Worm (Caenorhabditis elegans) whole organism, L1 larva: ENCODE measurements around the gene srz-70.

Experiments
- C16A3.4 ChIP-seq: fragments of 150-350 bp; optimal IDR thresholded peaks from 2 replicates; lab custom pipeline; 2014; ENCODE audit warnings: missing biosample characterization, missing genetic modification characterization
- C34B4.2 ChIP-seq: sonication (generic microtip); optimal IDR thresholded peaks from 2 replicates; lab custom pipeline; 2017; ENCODE audit warnings: mild to moderate bottlenecking, missing genetic modification characterization, missing compliant biosample characterization
- F16B12.6 ChIP-seq: fragments of 150-350 bp; optimal IDR thresholded peaks from 2 replicates; lab custom pipeline; 2014; ENCODE audit warnings: missing biosample characterization, missing genetic modification characterization
- Y116A8C.19 ChIP-seq: sonication (generic microtip); optimal IDR thresholded peaks from 2 replicates; lab custom pipeline; 2016; ENCODE audit warnings: missing compliant biosample characterization, missing genetic modification characterization, borderline replicate concordance
- aha-1 ChIP-seq: fragments of 150-350 bp; optimal IDR thresholded peaks from 2 replicates; lab custom pipeline; 2014; ENCODE audit warnings: missing biosample characterization, missing genetic modification characterization
- alr-1 ChIP-seq: fragments of 200-800 bp; sonication (Bioruptor generic); optimal IDR thresholded peaks from 2 replicates; lab custom pipeline; 2018; ENCODE audit warnings: borderline replicate concordance, mild to moderate bottlenecking, missing genetic modification characterization, missing compliant biosample characterization
- aly-2 ChIP-seq: fragments of 150-350 bp; optimal IDR thresholded peaks from 2 replicates; lab custom pipeline; 2014; ENCODE audit warnings: missing biosample characterization, missing genetic modification characterization
- ceh-63 ChIP-seq: fragments of 200-800 bp; sonication (Bioruptor generic); optimal IDR thresholded peaks from 2 replicates; lab custom pipeline; 2018; ENCODE audit warnings: mild to moderate bottlenecking, missing genetic modification characterization, missing compliant biosample characterization
- ceh-82 ChIP-seq, 3 experiments: fragments of 150-350 bp in 1 of 3; sonication (generic microtip) in 2 of 3; optimal IDR thresholded peaks; 2 replicates each; lab custom pipeline; 2014 to 2017; ENCODE audit warnings: missing biosample characterization in 3 of 3, missing genetic modification characterization in 3 of 3
- ceh-90 ChIP-seq: sonication (generic microtip); optimal IDR thresholded peaks from 2 replicates; lab custom pipeline; 2016; ENCODE audit warnings: missing genetic modification characterization, missing compliant biosample characterization
- ces-1 ChIP-seq: fragments of 150-350 bp; optimal IDR thresholded peaks from 2 replicates; lab custom pipeline; 2014; ENCODE audit warnings: missing biosample characterization, missing genetic modification reagents, missing genetic modification characterization
- dsc-1 ChIP-seq: sonication (generic microtip); optimal IDR thresholded peaks from 2 replicates; lab custom pipeline; 2016; ENCODE audit warnings: mild to moderate bottlenecking, missing genetic modification characterization, missing compliant biosample characterization
- efl-3 ChIP-seq: fragments of 200-800 bp; sonication (Bioruptor generic); optimal IDR thresholded peaks from 2 replicates; lab custom pipeline; 2018; ENCODE audit warnings: mild to moderate bottlenecking, missing genetic modification characterization, missing compliant biosample characterization
- egl-13 ChIP-seq: sonication (generic microtip); optimal IDR thresholded peaks from 2 replicates; lab custom pipeline; 2016; ENCODE audit warnings: missing genotype, missing genetic modification reagents, missing genetic modification characterization, missing compliant biosample characterization
- elt-3 ChIP-seq, 6 experiments: fragments of 150-350 bp in 1 of 6; sonication (generic microtip); optimal IDR thresholded peaks; 2 replicates each; lab custom pipeline; 2017 to 2018; ENCODE audit warnings: missing biosample characterization in 6 of 6, missing genetic modification characterization in 6 of 6, inconsistent platforms in 1 of 6
- ets-5 ChIP-seq: fragments of 200-800 bp; sonication (Bioruptor generic); IDR thresholded peaks from 2 replicates; pipeline ENCODE4 v1.3.6; 2022; ENCODE audit warnings: missing genetic modification characterization, missing compliant biosample characterization
- fkh-10 ChIP-seq: sonication (generic microtip); optimal IDR thresholded peaks from 2 replicates; lab custom pipeline; 2017; ENCODE audit warnings: missing biosample characterization, missing genetic modification reagents, missing genetic modification characterization
- fkh-4 ChIP-seq: sonication (generic microtip); optimal IDR thresholded peaks from 2 replicates; lab custom pipeline; 2016; ENCODE audit warnings: missing compliant biosample characterization, missing genetic modification characterization, borderline replicate concordance
- fkh-8 ChIP-seq: sonication (generic microtip); optimal IDR thresholded peaks from 2 replicates; lab custom pipeline; 2016; ENCODE audit warnings: mild to moderate bottlenecking, missing genetic modification characterization, missing compliant biosample characterization
- hlh-17 ChIP-seq: fragments of 200-800 bp; sonication (Bioruptor generic); optimal IDR thresholded peaks from 2 replicates; lab custom pipeline; 2018; ENCODE audit warnings: missing genetic modification characterization, mild to moderate bottlenecking, missing compliant biosample characterization, moderate library complexity, borderline replicate concordance
- hpl-2 ChIP-seq: fragments of 150-350 bp; optimal IDR thresholded peaks from 2 replicates; lab custom pipeline; 2014; ENCODE audit warnings: missing biosample characterization, missing genetic modification reagents, missing genetic modification characterization
- isw-1 ChIP-seq: fragments of 200-800 bp; sonication (Bioruptor generic); IDR thresholded peaks from 2 replicates; pipeline ENCODE4 v1.3.6; 2022; ENCODE audit warnings: missing genetic modification characterization, missing compliant biosample characterization
- jun-1 ChIP-seq: fragments of 150-350 bp; optimal IDR thresholded peaks from 2 replicates; lab custom pipeline; 2014; ENCODE audit warnings: missing biosample characterization, missing genetic modification reagents, missing genetic modification characterization
- lin-13 ChIP-seq: fragments of 150-350 bp; optimal IDR thresholded peaks from 2 replicates; lab custom pipeline; 2014; ENCODE audit warnings: missing biosample characterization, missing genetic modification reagents, missing genetic modification characterization
- lin-14 ChIP-seq: fragments of 200-800 bp; sonication (Bioruptor generic); optimal IDR thresholded peaks from 2 replicates; lab custom pipeline; 2018; ENCODE audit warnings: mild to moderate bottlenecking, missing genetic modification characterization, moderate library complexity, missing compliant biosample characterization
- lin-15B ChIP-seq: fragments of 150-350 bp; sonication (generic microtip); optimal IDR thresholded peaks from 3 replicates; lab custom pipeline; 2014; ENCODE audit warnings: missing biosample characterization, missing genetic modification characterization
- lin-39 ChIP-seq: fragments of 150-350 bp; optimal IDR thresholded peaks from 2 replicates; lab custom pipeline; 2014; ENCODE audit warnings: missing biosample characterization, missing genetic modification reagents, missing genetic modification characterization
- lsy-2 ChIP-seq, 2 experiments: fragments of 150-350 bp; optimal IDR thresholded peaks; 2 replicates each; lab custom pipeline; 2014; ENCODE audit warnings: missing biosample characterization in 2 of 2, missing genetic modification characterization in 2 of 2
- mab-9 ChIP-seq: fragments of 200-800 bp; sonication (Bioruptor generic); IDR thresholded peaks from 2 replicates; pipeline ENCODE4 v1.3.6; 2022; ENCODE audit warnings: missing genetic modification reagents, missing genetic modification characterization, missing compliant biosample characterization
- mef-2 ChIP-seq: fragments of 150-350 bp; optimal IDR thresholded peaks from 2 replicates; lab custom pipeline; 2014; ENCODE audit warnings: missing biosample characterization, missing genetic modification characterization
- nhr-11 ChIP-seq: fragments of 150-350 bp; optimal IDR thresholded peaks from 2 replicates; lab custom pipeline; 2014; ENCODE audit warnings: missing biosample characterization, missing genetic modification characterization
- nhr-12 ChIP-seq: sonication (generic microtip); optimal IDR thresholded peaks from 2 replicates; lab custom pipeline; 2017; ENCODE audit warnings: missing biosample characterization, missing genetic modification characterization
- nhr-19 ChIP-seq: fragments of 200-800 bp; sonication (Bioruptor generic); conservative IDR thresholded peaks from 2 replicates; pipeline ENCODE4 v1.3.6; 2022; ENCODE audit warnings: missing genetic modification characterization, missing compliant biosample characterization
- nhr-20 ChIP-seq: sonication (generic microtip); optimal IDR thresholded peaks from 2 replicates; lab custom pipeline; 2016; ENCODE audit warnings: mild to moderate bottlenecking, missing genetic modification characterization, missing compliant biosample characterization
- nhr-237 ChIP-seq: fragments of 150-350 bp; optimal IDR thresholded peaks from 2 replicates; lab custom pipeline; 2014; ENCODE audit warnings: missing biosample characterization, missing genetic modification characterization
- nhr-71 ChIP-seq: sonication (generic microtip); optimal IDR thresholded peaks from 2 replicates; lab custom pipeline; 2016; ENCODE audit warnings: mild to moderate bottlenecking, missing genetic modification characterization, moderate library complexity, missing compliant biosample characterization
- nhr-84 ChIP-seq: sonication (generic microtip); optimal IDR thresholded peaks from 2 replicates; lab custom pipeline; 2017; ENCODE audit warnings: missing biosample characterization, missing genetic modification characterization
- nhr-90 ChIP-seq: sonication (generic microtip); optimal IDR thresholded peaks from 2 replicates; lab custom pipeline; 2016; ENCODE audit warnings: mild to moderate bottlenecking, missing genetic modification characterization, missing compliant biosample characterization; ENCODE audit not compliant: poor library complexity
- pag-3 ChIP-seq: sonication (generic microtip); optimal IDR thresholded peaks from 2 replicates; lab custom pipeline; 2017; ENCODE audit warnings: missing genetic modification characterization, mild to moderate bottlenecking, missing compliant biosample characterization, antibody characterized with exemption, borderline replicate concordance; ENCODE audit not compliant: insufficient read depth
- pqm-1 ChIP-seq: sonication (generic microtip); optimal IDR thresholded peaks from 3 replicates; lab custom pipeline; 2017; ENCODE audit warnings: missing biosample characterization, missing genetic modification characterization
- rnt-1 ChIP-seq: sonication (generic microtip); optimal IDR thresholded peaks from 2 replicates; lab custom pipeline; 2016; ENCODE audit warnings: mild to moderate bottlenecking, missing genetic modification characterization, moderate library complexity, missing compliant biosample characterization
- skn-1 ChIP-seq: fragments of 150-350 bp; optimal IDR thresholded peaks from 2 replicates; lab custom pipeline; 2014; ENCODE audit warnings: missing biosample characterization, missing genetic modification characterization
- snpc-4 ChIP-seq: fragments of 150-350 bp; optimal IDR thresholded peaks from 2 replicates; lab custom pipeline; 2014; ENCODE audit warnings: missing biosample characterization, missing genetic modification characterization
- snu-23 ChIP-seq: sonication (generic microtip); optimal IDR thresholded peaks from 2 replicates; lab custom pipeline; 2016; ENCODE audit warnings: missing genetic modification characterization, missing compliant biosample characterization
- sptf-1 ChIP-seq: fragments of 150-350 bp; optimal IDR thresholded peaks from 2 replicates; lab custom pipeline; 2014; ENCODE audit warnings: missing biosample characterization, missing genetic modification characterization
- sup-37 ChIP-seq: fragments of 200-800 bp; sonication (Bioruptor generic); optimal IDR thresholded peaks from 2 replicates; lab custom pipeline; 2018; ENCODE audit warnings: mild to moderate bottlenecking, missing genetic modification characterization, missing compliant biosample characterization
- tbx-2 ChIP-seq: sonication (generic microtip); optimal IDR thresholded peaks from 2 replicates; lab custom pipeline; 2016; ENCODE audit warnings: missing genetic modification characterization, missing compliant biosample characterization
- unc-30 ChIP-seq: sonication (generic microtip); optimal IDR thresholded peaks from 2 replicates; lab custom pipeline; 2017; ENCODE audit warnings: missing biosample characterization, missing genetic modification characterization
- unc-98 ChIP-seq: fragments of 200-800 bp; sonication (Bioruptor generic); IDR thresholded peaks from 2 replicates; pipeline ENCODE4 v1.3.6; 2022; ENCODE audit warnings: missing genetic modification characterization, missing compliant biosample characterization
- vab-15 ChIP-seq: sonication (generic microtip); optimal IDR thresholded peaks from 2 replicates; lab custom pipeline; 2017; ENCODE audit warnings: missing genotype, mild to moderate bottlenecking, missing genetic modification characterization, missing compliant biosample characterization
- zag-1 ChIP-seq: fragments of 150-350 bp; optimal IDR thresholded peaks from 2 replicates; lab custom pipeline; 2014; ENCODE audit warnings: missing biosample characterization, missing genetic modification characterization
- zip-4 ChIP-seq: fragments of 200-800 bp; sonication (Bioruptor generic); optimal IDR thresholded peaks from 2 replicates; lab custom pipeline; 2018; ENCODE audit warnings: mild to moderate bottlenecking, missing genetic modification characterization, moderate library complexity, missing compliant biosample characterization
- ztf-11 ChIP-seq, 2 experiments: sonication (generic microtip); optimal IDR thresholded peaks; 2 replicates each; lab custom pipeline; 2016 to 2017; ENCODE audit warnings: missing genetic modification characterization in 2 of 2, missing biosample characterization in 1 of 2, missing compliant biosample characterization in 1 of 2

srz-70 gene

DNA sequence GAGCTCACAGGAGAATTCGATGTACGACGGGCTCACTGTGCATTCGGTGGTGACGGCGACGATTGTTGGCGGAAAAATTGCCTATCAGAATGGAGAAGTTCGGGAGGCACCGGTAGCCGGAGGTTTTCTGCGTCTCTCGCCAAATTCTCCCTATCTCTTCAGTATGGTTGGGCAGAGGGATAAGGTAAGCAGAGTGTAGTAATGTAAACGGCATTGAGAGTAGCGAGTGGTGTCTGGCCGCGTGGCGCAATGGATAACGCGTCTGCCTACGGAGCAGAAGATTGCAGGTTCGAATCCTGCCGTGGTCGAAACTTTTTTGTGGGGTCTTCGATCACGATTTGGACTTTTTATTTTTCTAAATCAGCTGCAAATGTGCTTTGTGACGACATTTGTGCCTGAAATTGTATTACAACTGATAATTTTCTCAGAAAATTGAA, 45.8 kb upstream of the srz-70 start:
- TF ChIP-seq ceh-90 (tag; lab: Kevin White, UChicago), result no peak
- TF ChIP-seq alr-1, result no peak
- TF ChIP-seq Y116A8C.19 (tag; lab: Kevin White, UChicago), result no peak
- no peak for TF ChIP-seq ztf-11 (tag; optimal IDR thresholded peaks at IDR 0.05; lab: Kevin White, UChicago)
- peak; percentile 75 for TF ChIP-seq nhr-71 (tag; lab: Kevin White, UChicago)
- TF ChIP-seq lin-39 (tag; lab: Kevin White, UChicago), result no peak
- no peak for TF ChIP-seq ces-1
- no peak for TF ChIP-seq mef-2
- no peak for TF ChIP-seq aha-1 (tag; lab: Kevin White, UChicago)
- no peak for TF ChIP-seq egl-13
- TF ChIP-seq mab-9 (GFP tag; lab: Robert Waterston, UW), result no peak
- no peak for TF ChIP-seq hlh-17 (GFP tag; lab: Kevin White, UChicago)
- TF ChIP-seq skn-1 (tag; lab: Kevin White, UChicago), result peak; percentile 0
- TF ChIP-seq pag-3 (tag; lab: Kevin White, UChicago), result no peak
- no peak for TF ChIP-seq nhr-11 (tag; lab: Kevin White, UChicago)
- TF ChIP-seq hpl-2 (GFP tag; lab: Kevin White, UChicago), result no peak
- TF ChIP-seq nhr-84 (tag; lab: Kevin White, UChicago), result no peak
- TF ChIP-seq lin-15B (tag; lab: Kevin White, UChicago), result no peak
- TF ChIP-seq nhr-237 (tag; lab: Kevin White, UChicago), result no peak
- TF ChIP-seq nhr-20, result peak; percentile 61
- TF ChIP-seq nhr-12 (tag; lab: Kevin White, UChicago), result no peak
- peak in 2 of 3 experiments; percentile 30 to 44 for TF ChIP-seq ceh-82 (tag; optimal IDR thresholded peaks at IDR 0.05; lab: Kevin White, UChicago)
- TF ChIP-seq pqm-1, result no peak
- TF ChIP-seq tbx-2 (tag; lab: Kevin White, UChicago), result peak; percentile 64
- no peak; the same call in 1 of the 2 replicates for TF ChIP-seq unc-98
- peak; percentile 25 for TF ChIP-seq efl-3 (GFP tag; lab: Kevin White, UChicago)
- no peak for TF ChIP-seq elt-3 (tag; optimal IDR thresholded peaks at IDR 0.05; lab: Kevin White, UChicago)
- peak; percentile 39 to 66 for TF ChIP-seq lsy-2 (tag; optimal IDR thresholded peaks at IDR 0.05; lab: Kevin White, UChicago)
- TF ChIP-seq rnt-1 (tag; lab: Kevin White, UChicago), result peak; percentile 72
- no peak for TF ChIP-seq fkh-4
- no peak for TF ChIP-seq fkh-10
- TF ChIP-seq vab-15 (tag; lab: Kevin White, UChicago), result no peak
- no peak for TF ChIP-seq sptf-1 (tag; lab: Kevin White, UChicago)
- TF ChIP-seq snu-23 (GFP tag; lab: Kevin White, UChicago), result peak; percentile 84
- TF ChIP-seq fkh-8 (tag; lab: Kevin White, UChicago), result peak; percentile 64
- no peak for TF ChIP-seq isw-1 (GFP tag; lab: Robert Waterston, UW)
- no peak for TF ChIP-seq C34B4.2 (tag; lab: Kevin White, UChicago)
- no peak for TF ChIP-seq ceh-63 (GFP tag; lab: Kevin White, UChicago)
- peak; percentile 71 for TF ChIP-seq nhr-19 (GFP tag; lab: Robert Waterston, UW)
- peak; percentile 16 for TF ChIP-seq lin-13 (GFP tag; lab: Kevin White, UChicago)
- peak; percentile 72 for TF ChIP-seq nhr-90 (tag; lab: Kevin White, UChicago)
- no peak for TF ChIP-seq F16B12.6 (tag; lab: Kevin White, UChicago)
- no peak for TF ChIP-seq sup-37 (GFP tag; lab: Kevin White, UChicago)
- peak; percentile 53 for TF ChIP-seq aly-2
- TF ChIP-seq snpc-4, result peak; percentile 35
- peak; percentile 23 for TF ChIP-seq jun-1
- peak; percentile 27 for TF ChIP-seq zip-4 (GFP tag; lab: Kevin White, UChicago)
- TF ChIP-seq dsc-1 (tag; lab: Kevin White, UChicago), result peak; percentile 50
- TF ChIP-seq unc-30 (tag; lab: Kevin White, UChicago), result no peak
- no peak for TF ChIP-seq zag-1
- TF ChIP-seq lin-14, result no peak
- TF ChIP-seq C16A3.4 (tag; lab: Kevin White, UChicago), result peak; percentile 33
- no peak for TF ChIP-seq ets-5 (GFP tag; lab: Robert Waterston, UW)
